Worm (Caenorhabditis elegans): ENCODE results near the gene F19B6.1.

DNA sequence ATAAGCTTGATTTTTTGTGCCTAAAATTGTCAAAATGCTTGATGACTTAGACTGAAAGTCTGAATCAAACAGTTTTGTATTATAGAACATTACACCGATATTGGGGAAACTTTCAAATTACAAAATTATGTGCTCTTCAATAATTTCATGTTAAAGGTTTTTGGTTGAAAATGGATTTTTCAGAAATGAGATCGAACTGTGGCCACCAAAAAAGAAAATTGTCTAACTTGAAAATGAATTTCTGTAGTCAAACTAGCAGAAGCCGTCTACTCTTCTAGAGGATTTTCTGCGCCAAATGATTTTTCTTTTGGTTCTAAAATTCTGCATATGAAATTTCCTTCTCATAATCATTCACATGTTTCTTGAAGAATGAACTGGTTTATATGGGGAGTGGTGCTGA lies 5.0 kb upstream of the F19B6.1 start:
- TF ChIP-seq snu-23 (GFP tag; optimal IDR thresholded peaks at IDR 0.05) (no peak), nhr-76 (tag; optimal IDR thresholded peaks at IDR 0.05) (no peak), nhr-11 (tag; optimal IDR thresholded peaks at IDR 0.05) (no peak), lin-13 (GFP tag; optimal IDR thresholded peaks at IDR 0.05) (no peak), lsy-2 (tag; optimal IDR thresholded peaks at IDR 0.05) (no peak), jun-1 (tag; optimal IDR thresholded peaks at IDR 0.05) (no peak)

All from whole organism, L1 larva.